Worm (Caenorhabditis elegans) whole organism, late embryonic: ENCODE data around the gene bath-13.
A peak's percentile ranks its signal among the peaks of the same experiment; 100 is the strongest.

Source experiments
- ama-1 ChIP-seq: fragments of 150-350 bp; optimal IDR thresholded peaks from 2 replicates; lab custom pipeline; 2014
- ceh-34 ChIP-seq: sonication (generic microtip); optimal IDR thresholded peaks from 2 replicates; lab custom pipeline; 2016; ENCODE audit warnings: mild to moderate bottlenecking, missing genetic modification characterization, missing compliant biosample characterization
- dve-1 ChIP-seq: sonication (generic microtip); optimal IDR thresholded peaks from 2 replicates; lab custom pipeline; 2017; ENCODE audit warnings: antibody characterized with exemption, mild to moderate bottlenecking, missing genetic modification characterization, missing compliant biosample characterization
- elt-2 ChIP-seq: sonication (generic microtip); optimal IDR thresholded peaks from 2 replicates; lab custom pipeline; 2016; ENCODE audit warnings: missing genetic modification reagents, missing genetic modification characterization, missing compliant biosample characterization

- no peak for TF ChIP-seq ama-1
- no peak for TF ChIP-seq dve-1 (tag; lab: Kevin White, UChicago)
- TF ChIP-seq elt-2, result peak; percentile 84
- TF ChIP-seq ceh-34 (tag; lab: Kevin White, UChicago), result no peak
Measured at ce11 chrII:2503703-2504430, 18.0 kb downstream of the bath-13 start.
